Fruit fly (Drosophila melanogaster) whole organism, wandering third instar larva: Measurements from ENCODE around the gene Ada1-2.

ENCODE experiments used
- CG9705 ChIP-seq: fragments of 200-800 bp; sonication (Bioruptor generic); optimal IDR thresholded peaks from 2 replicates; lab custom pipeline; 2018; ENCODE audit warnings: missing biosample characterization, mild to moderate bottlenecking, missing genetic modification characterization
- CrebA ChIP-seq: fragments of 200-800 bp; sonication (Bioruptor generic); optimal IDR thresholded peaks from 2 replicates; lab custom pipeline; 2016; ENCODE audit warnings: missing biosample characterization, mild to moderate bottlenecking, missing genetic modification characterization, borderline replicate concordance
- Dfd ChIP-seq: fragments of >200 bp; optimal IDR thresholded peaks from 2 replicates; lab custom pipeline; 2017; ENCODE audit warnings: missing biosample characterization, missing genetic modification characterization
- Dif ChIP-seq: fragments of 200-275, 200-300 bp; sonication (Bioruptor generic); optimal IDR thresholded peaks from 2 replicates; lab custom pipeline; 2018; ENCODE audit warnings: missing biosample characterization, missing genetic modification characterization; ENCODE audit not compliant: partially characterized antibody
- GATAd ChIP-seq: sonication (Bioruptor generic); optimal IDR thresholded peaks from 2 replicates; lab custom pipeline; 2016; ENCODE audit warnings: missing biosample characterization, missing genetic modification characterization
- HLH106 ChIP-seq: fragments of 200-800 bp; optimal IDR thresholded peaks from 3 replicates; lab custom pipeline; 2019; ENCODE audit warnings: missing biosample characterization, mild to moderate bottlenecking, missing genetic modification characterization, moderate library complexity
- Hnf4 ChIP-seq: fragments of 200-800 bp; sonication (Bioruptor generic); optimal IDR thresholded peaks from 2 replicates; lab custom pipeline; 2016; ENCODE audit warnings: missing biosample characterization, mild to moderate bottlenecking, missing genetic modification characterization
- Hr78 ChIP-seq: fragments of >200 bp; optimal IDR thresholded peaks from 2 replicates; lab custom pipeline; 2017; ENCODE audit warnings: missing biosample characterization, missing genetic modification characterization
- Jra ChIP-seq: sonication (Bioruptor generic); optimal IDR thresholded peaks from 2 replicates; lab custom pipeline; 2016; ENCODE audit warnings: missing biosample characterization, missing genetic modification characterization
- Mio ChIP-seq: sonication (Bioruptor generic); optimal IDR thresholded peaks from 2 replicates; lab custom pipeline; 2016; ENCODE audit warnings: missing biosample characterization, missing genetic modification characterization
- Myc ChIP-seq: fragments of >200 bp; optimal IDR thresholded peaks from 2 replicates; lab custom pipeline; 2017
- N ChIP-seq: fragments of >200 bp; optimal IDR thresholded peaks from 2 replicates; lab custom pipeline; 2018; ENCODE audit warnings: missing biosample characterization, missing external identifiers, missing genetic modification characterization
- OdsH ChIP-seq: fragments of 200-800 bp; sonication (Bioruptor generic); optimal IDR thresholded peaks from 2 replicates; lab custom pipeline; 2016; ENCODE audit warnings: missing biosample characterization, mild to moderate bottlenecking, missing genetic modification characterization
- Rel ChIP-seq, 2 experiments: fragments of 200-800 bp; sonication (Bioruptor generic) in 1 of 2; optimal IDR thresholded peaks; 2 replicates in 1 of 2; 3 replicates in 1 of 2; lab custom pipeline; 2016 to 2019; ENCODE audit warnings: mild to moderate bottlenecking in 2 of 2, missing biosample characterization in 2 of 2, missing genetic modification characterization in 2 of 2, moderate library complexity in 1 of 2
- Sp1 ChIP-seq: fragments of 200-800 bp; sonication (Bioruptor generic); optimal IDR thresholded peaks from 3 replicates; lab custom pipeline; 2019; ENCODE audit warnings: missing biosample characterization, mild to moderate bottlenecking, missing genetic modification characterization, moderate library complexity
- Vsx2 ChIP-seq: fragments of 200-300, 225-300 bp; sonication (Bioruptor generic); optimal IDR thresholded peaks from 2 replicates; lab custom pipeline; 2018; ENCODE audit warnings: missing biosample characterization, missing genetic modification characterization; ENCODE audit not compliant: partially characterized antibody
- br ChIP-seq: fragments of 200-800 bp; sonication (Bioruptor generic); optimal IDR thresholded peaks from 2 replicates; lab custom pipeline; 2016; ENCODE audit warnings: missing biosample characterization, missing genetic modification characterization
- brk ChIP-seq: fragments of 200-800 bp; sonication (Bioruptor generic); optimal IDR thresholded peaks from 2 replicates; lab custom pipeline; 2016; ENCODE audit warnings: missing biosample characterization, mild to moderate bottlenecking, missing genetic modification characterization
- dl ChIP-seq, 2 experiments: fragments of 175-275, 200-275 bp in 1 of 2; fragments of 200-275 bp in 1 of 2; sonication (Bioruptor generic); optimal IDR thresholded peaks; lab custom pipeline; 2018; ENCODE audit warnings: mild to moderate bottlenecking in 2 of 2, missing biosample characterization in 2 of 2, missing genetic modification characterization in 2 of 2, moderate library complexity in 2 of 2; ENCODE audit not compliant: partially characterized antibody in 2 of 2, insufficient read depth in 1 of 2
- dmrt93B ChIP-seq: fragments of 200-800 bp; sonication (Bioruptor generic); optimal IDR thresholded peaks from 2 replicates; lab custom pipeline; 2018; ENCODE audit warnings: missing biosample characterization, mild to moderate bottlenecking, missing genetic modification characterization
- dsf ChIP-seq: sonication (Bioruptor generic); optimal IDR thresholded peaks from 2 replicates; lab custom pipeline; 2016; ENCODE audit warnings: missing biosample characterization, missing genetic modification characterization, borderline replicate concordance
- ey ChIP-seq: fragments of 200-800 bp; sonication (Bioruptor generic); optimal IDR thresholded peaks from 2 replicates; lab custom pipeline; 2016; ENCODE audit warnings: missing biosample characterization, missing genetic modification characterization
- foxo ChIP-seq, 2 experiments: fragments of 200-800 bp; sonication (Bioruptor generic); optimal IDR thresholded peaks; 2 replicates in 1 of 2; 3 replicates in 1 of 2; lab custom pipeline; 2016 to 2017; ENCODE audit warnings: missing biosample characterization in 2 of 2, missing genetic modification characterization in 2 of 2
- fru ChIP-seq: fragments of 200-800 bp; sonication (Bioruptor generic); optimal IDR thresholded peaks from 3 replicates; lab custom pipeline; 2016; ENCODE audit warnings: missing biosample characterization, mild to moderate bottlenecking, missing genetic modification characterization
- h ChIP-seq: fragments of 200-800 bp; sonication (Bioruptor generic); optimal IDR thresholded peaks from 3 replicates; lab custom pipeline; 2016; ENCODE audit warnings: missing biosample characterization, mild to moderate bottlenecking, missing genetic modification characterization
- jim ChIP-seq: fragments of 175-275, 200-325 bp; sonication (Bioruptor generic); optimal IDR thresholded peaks from 2 replicates; lab custom pipeline; 2016; ENCODE audit warnings: missing biosample characterization, mild to moderate bottlenecking, missing genetic modification characterization
- lola ChIP-seq: fragments of >200 bp; optimal IDR thresholded peaks from 2 replicates; lab custom pipeline; 2017; ENCODE audit warnings: missing biosample characterization, missing genetic modification characterization
- psq ChIP-seq: fragments of 200-800 bp; sonication (Bioruptor generic); optimal IDR thresholded peaks from 3 replicates; lab custom pipeline; 2017; ENCODE audit warnings: missing biosample characterization, mild to moderate bottlenecking, missing genetic modification characterization, moderate library complexity
- rgr ChIP-seq: fragments of 200-800 bp; sonication (Bioruptor generic); optimal IDR thresholded peaks from 3 replicates; lab custom pipeline; 2016; ENCODE audit warnings: missing biosample characterization, mild to moderate bottlenecking, missing genetic modification characterization
- sage ChIP-seq: fragments of 200-800 bp; sonication (Bioruptor generic); optimal IDR thresholded peaks from 2 replicates; lab custom pipeline; 2016; ENCODE audit warnings: missing biosample characterization, mild to moderate bottlenecking, missing genetic modification characterization
- sv ChIP-seq: fragments of 200-800 bp; sonication (Bioruptor generic); optimal IDR thresholded peaks from 3 replicates; lab custom pipeline; 2016; ENCODE audit warnings: missing biosample characterization, missing genetic modification characterization
- tai ChIP-seq: sonication (Bioruptor generic); optimal IDR thresholded peaks from 2 replicates; lab custom pipeline; 2016; ENCODE audit warnings: missing biosample characterization, missing genetic modification characterization
- usp ChIP-seq: fragments of >200 bp; optimal IDR thresholded peaks from 2 replicates; lab custom pipeline; 2017; ENCODE audit warnings: missing biosample characterization, missing genetic modification characterization
- woc ChIP-seq: sonication (Bioruptor generic); optimal IDR thresholded peaks from 2 replicates; lab custom pipeline; 2016; ENCODE audit warnings: missing biosample characterization, mild to moderate bottlenecking, missing genetic modification characterization

The Ada1-2 gene

DNA sequence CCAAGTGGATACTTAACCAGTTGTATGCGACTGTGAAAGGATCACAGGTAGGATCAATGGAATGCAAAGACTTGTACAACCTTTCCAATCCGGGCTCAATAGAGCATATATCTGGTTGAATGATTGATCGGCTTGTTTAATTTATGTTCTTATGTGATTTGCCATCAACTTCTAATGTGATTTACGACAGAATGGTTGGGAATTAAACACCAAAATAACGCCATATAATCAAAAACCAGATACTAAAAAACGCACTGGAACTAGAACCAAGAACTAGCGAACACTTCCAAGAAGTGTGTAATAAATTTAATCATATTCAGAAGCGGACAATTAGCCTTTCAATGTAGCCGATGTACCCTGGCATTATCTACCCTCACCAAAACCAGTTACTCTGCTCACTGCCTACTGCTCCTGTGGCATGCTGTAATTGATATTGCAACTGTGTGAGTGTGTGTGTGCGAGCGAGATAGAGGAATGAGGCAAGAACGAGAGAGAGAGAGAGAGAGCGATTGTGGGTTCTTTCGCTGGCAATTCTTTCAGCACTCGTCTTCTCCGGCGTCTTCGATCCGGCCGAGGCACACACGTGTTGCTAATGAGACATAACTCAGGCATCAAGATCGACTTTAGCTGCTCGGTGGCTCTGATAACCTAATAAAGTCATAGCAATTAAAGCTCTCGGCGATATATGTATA, 24.0 kb upstream of the Ada1-2 start:
- TF ChIP-seq Hr78 (GFP tag; lab: Kevin White, UChicago): no peak
- TF ChIP-seq jim (GFP tag; lab: Kevin White, UChicago): no peak
- no peak for TF ChIP-seq lola
- no peak for TF ChIP-seq tai (GFP tag; lab: Kevin White, UChicago)
- TF ChIP-seq Hnf4 (GFP tag; lab: Kevin White, UChicago): peak; percentile 36
- TF ChIP-seq dmrt93B (GFP tag; lab: Kevin White, UChicago): peak; percentile 57
- peak; percentile 54 for TF ChIP-seq ey (GFP tag; lab: Kevin White, UChicago)
- no peak for TF ChIP-seq Vsx2 (GFP tag; lab: Kevin White, UChicago)
- peak; percentile 5 for TF ChIP-seq CG9705
- TF ChIP-seq foxo (GFP tag; optimal IDR thresholded peaks at IDR 0.05; lab: Kevin White, UChicago): peak in 1 of 2 experiments; percentile 57
- TF ChIP-seq dsf: no peak
- no peak for TF ChIP-seq Myc (lab: Kevin White, UChicago)
- TF ChIP-seq Mio (GFP tag; lab: Kevin White, UChicago): no peak
- peak; percentile 39 for TF ChIP-seq HLH106 (tag; lab: Kevin White, UChicago)
- TF ChIP-seq sage (GFP tag; lab: Kevin White, UChicago): no peak
- peak; percentile 81 for TF ChIP-seq woc (GFP tag; lab: Kevin White, UChicago)
- TF ChIP-seq CrebA: no peak
- peak; percentile 55 for TF ChIP-seq Sp1 (GFP tag; lab: Kevin White, UChicago)
- peak; percentile 44 for TF ChIP-seq psq (GFP tag; lab: Kevin White, UChicago)
- TF ChIP-seq OdsH: peak; percentile 9
- peak; percentile 48 for TF ChIP-seq fru
- peak; percentile 39 for TF ChIP-seq br (GFP tag; lab: Kevin White, UChicago)
- TF ChIP-seq sv (GFP tag; lab: Kevin White, UChicago): no peak
- peak; percentile 18 for TF ChIP-seq rgr (GFP tag; lab: Kevin White, UChicago)
- peak; percentile 37 for TF ChIP-seq Dif (GFP tag; lab: Kevin White, UChicago)
- no peak for TF ChIP-seq GATAd
- TF ChIP-seq N (GFP tag; lab: Kevin White, UChicago): no peak
- peak; percentile 25 for TF ChIP-seq Jra
- no peak for TF ChIP-seq brk (GFP tag; lab: Kevin White, UChicago)
- TF ChIP-seq dl (GFP tag; optimal IDR thresholded peaks at IDR 0.05; lab: Kevin White, UChicago; ENCODE audit: insufficient read depth in 1 of 2, partially characterized antibody in 2 of 2): peak in 1 of 2 experiments; percentile 15
- no peak for TF ChIP-seq usp (GFP tag; lab: Kevin White, UChicago)
- peak; percentile 60 for TF ChIP-seq h (GFP tag; lab: Kevin White, UChicago)

dm6 chr2L:11969424-11969823, 23.3 kb upstream of the Ada1-2 start:
- TF ChIP-seq Mio (GFP tag; lab: Kevin White, UChicago) (no peak), Rel (GFP tag; optimal IDR thresholded peaks at IDR 0.05; lab: Kevin White, UChicago) (no peak), Rel (tag; optimal IDR thresholded peaks at IDR 0.05; lab: Kevin White, UChicago) (peak; percentile 73)

DNA sequence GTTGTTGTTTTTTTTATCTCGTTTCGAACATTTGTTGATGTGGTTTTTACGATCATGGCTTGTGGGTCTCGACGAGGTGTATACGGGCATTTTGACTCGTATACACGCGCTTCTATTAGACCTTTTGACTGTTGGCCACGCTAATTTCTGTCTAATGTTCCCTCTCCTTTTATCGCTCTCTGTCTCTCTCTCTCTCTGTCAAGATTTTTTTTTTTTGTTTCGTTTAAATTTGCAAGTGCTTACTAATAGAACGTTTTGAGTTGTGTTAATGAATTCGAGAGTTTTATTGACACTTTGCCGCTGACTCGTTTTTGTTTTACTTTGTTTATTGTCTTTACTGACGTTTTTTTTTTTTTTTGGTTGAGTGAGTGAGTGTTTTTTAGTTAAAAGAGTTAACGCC, 22.4 kb upstream of the Ada1-2 start:
- no peak for TF ChIP-seq fru
- no peak for TF ChIP-seq dmrt93B (GFP tag; lab: Kevin White, UChicago)
- no peak for TF ChIP-seq Hnf4 (GFP tag; lab: Kevin White, UChicago)
- TF ChIP-seq jim (GFP tag; lab: Kevin White, UChicago): no peak
- no peak for TF ChIP-seq Dif (GFP tag; lab: Kevin White, UChicago)
- no peak for TF ChIP-seq GATAd
- TF ChIP-seq woc (GFP tag; lab: Kevin White, UChicago): no peak
- TF ChIP-seq rgr (GFP tag; lab: Kevin White, UChicago): no peak
- TF ChIP-seq Rel (GFP tag; optimal IDR thresholded peaks at IDR 0.05; lab: Kevin White, UChicago): no peak
- no peak for TF ChIP-seq Rel (tag; optimal IDR thresholded peaks at IDR 0.05; lab: Kevin White, UChicago)
- no peak for TF ChIP-seq Sp1 (GFP tag; lab: Kevin White, UChicago)
- no peak for TF ChIP-seq HLH106 (tag; lab: Kevin White, UChicago)
- TF ChIP-seq foxo (GFP tag; optimal IDR thresholded peaks at IDR 0.05; lab: Kevin White, UChicago): no peak
- TF ChIP-seq lola: no peak
- no peak for TF ChIP-seq usp (GFP tag; lab: Kevin White, UChicago)
- no peak for TF ChIP-seq Dfd (GFP tag; lab: Kevin White, UChicago)
- TF ChIP-seq CrebA: no peak
- TF ChIP-seq h (GFP tag; lab: Kevin White, UChicago): no peak
